Worm (Caenorhabditis elegans): ENCODE results near the gene ZK813.5.
A peak's percentile ranks its signal among the peaks of the same experiment; 100 is the strongest.

Gene ZK813.5

DNA sequence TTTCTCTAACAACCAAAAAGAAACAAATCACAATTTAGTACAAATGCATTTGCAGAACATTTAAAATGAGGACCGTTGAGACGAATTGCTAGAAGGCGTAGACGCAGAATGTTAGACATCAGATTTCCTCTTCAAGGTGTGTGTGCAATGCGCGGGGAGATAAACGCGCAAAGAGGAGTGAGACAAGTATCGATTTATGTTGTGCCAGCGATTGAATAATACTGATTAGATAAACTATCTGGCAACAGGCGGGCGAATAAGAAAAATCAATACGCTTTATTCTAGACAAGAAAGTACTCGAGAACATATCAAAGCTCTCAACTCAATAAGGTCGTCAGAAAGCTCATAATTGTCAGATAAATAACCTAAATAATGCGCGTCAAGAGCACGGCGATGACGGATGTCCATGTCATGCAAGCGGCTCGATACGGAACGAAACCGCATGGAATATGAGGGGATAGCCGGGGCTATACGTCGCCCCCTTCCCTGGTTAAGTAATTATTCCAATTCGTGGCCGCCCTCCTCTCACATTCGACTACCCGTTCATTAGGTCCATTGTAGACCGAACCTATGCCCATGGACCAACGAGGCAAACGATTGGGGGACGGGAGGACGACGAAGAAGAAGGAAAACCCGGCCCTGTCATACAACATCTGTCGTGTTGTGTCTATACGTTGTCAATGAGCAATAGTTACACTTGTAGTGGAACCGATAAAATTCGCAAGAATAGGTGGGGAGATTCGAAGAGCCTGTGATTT lies 16.2 kb upstream of the ZK813.5 start:
- TF ChIP-seq hmg-4 (GFP tag; optimal IDR thresholded peaks at IDR 0.05): peak; percentile 65
- no peak for TF ChIP-seq tbx-37 (GFP tag; conservative IDR thresholded peaks at IDR 0.05)

DNA sequence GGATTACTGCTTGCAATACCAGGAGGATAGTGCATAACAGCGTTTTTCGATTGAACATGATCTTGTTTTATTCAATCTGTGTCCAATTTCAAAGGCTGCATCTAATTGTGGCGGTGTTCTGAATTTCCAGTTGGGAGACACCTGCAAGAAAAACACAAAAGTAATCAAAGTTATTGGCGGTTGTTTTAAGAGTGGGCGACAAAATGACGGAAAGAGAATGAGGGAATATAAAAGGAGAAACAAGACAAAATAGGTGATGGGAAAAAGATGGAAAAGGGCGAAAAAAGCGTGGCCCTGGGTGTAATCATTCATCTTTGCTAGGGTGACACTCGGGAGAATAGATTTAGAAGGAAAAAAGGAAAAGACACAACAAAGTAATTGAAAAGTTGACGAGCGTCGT lies 14.8 kb upstream of the ZK813.5 start, which contains the start of the genes ZK377.15 and sax-3:
TSS of gene ZK377.15 (minus strand) at position 101 of the 400 bp plus-strand sequence.
TSS of gene sax-3 (minus strand) at position 143 of the 400 bp plus-strand sequence.
- TF ChIP-seq pes-1 (GFP tag; IDR thresholded peaks at IDR 0.05): no peak
- no peak for TF ChIP-seq ama-1 (optimal IDR thresholded peaks at IDR 0.05)

DNA sequence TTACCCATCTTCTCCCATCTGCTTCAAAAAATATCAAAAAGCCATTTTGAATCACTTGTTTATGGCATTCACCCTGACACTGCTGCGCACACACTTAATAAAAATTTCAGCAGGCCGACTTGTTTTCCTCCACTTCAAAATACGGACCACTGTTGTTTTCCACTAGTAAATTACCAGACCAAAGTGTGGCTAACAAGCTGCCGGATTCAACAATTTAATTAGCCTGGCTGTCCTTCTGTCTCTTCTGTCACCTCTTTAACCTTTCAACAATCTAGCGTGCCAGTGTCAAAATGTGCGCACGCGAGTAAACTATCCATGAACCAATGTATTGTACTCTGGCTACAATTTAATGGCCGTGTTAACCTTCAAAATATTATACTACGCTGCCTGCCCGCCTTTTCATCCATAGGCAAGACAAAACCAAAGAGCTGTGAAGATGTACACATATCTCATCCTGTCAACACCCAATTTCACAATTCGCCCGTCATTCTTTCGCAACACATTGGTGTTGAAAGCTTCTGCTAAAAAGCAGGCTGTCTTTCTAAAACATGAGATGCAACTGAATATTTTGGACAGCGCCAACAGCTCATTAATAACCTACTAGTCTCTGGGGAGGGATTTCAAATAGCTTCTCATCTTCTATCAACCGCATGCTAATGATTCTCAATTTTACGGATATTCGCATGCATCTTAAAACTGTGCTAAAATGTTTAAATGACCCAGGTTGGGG lies 13.5 kb upstream of the ZK813.5 start:
- TF ChIP-seq ceh-36 (tag; optimal IDR thresholded peaks at IDR 0.05) (no peak), flt-1 (GFP tag; IDR thresholded peaks at IDR 0.05) (no peak), hmg-4 (GFP tag; optimal IDR thresholded peaks at IDR 0.05) (no peak), hnd-1 (tag; optimal IDR thresholded peaks at IDR 0.05) (no peak), B0310.2 (tag; optimal IDR thresholded peaks at IDR 0.05) (no peak), aly-1 (tag; optimal IDR thresholded peaks at IDR 0.05) (no peak), ama-1 (optimal IDR thresholded peaks at IDR 0.05) (no peak), sea-1 (GFP tag; conservative IDR thresholded peaks at IDR 0.05) (no peak), F13C5.2 (tag; optimal IDR thresholded peaks at IDR 0.05) (no peak), hmbx-1 (tag; optimal IDR thresholded peaks at IDR 0.05) (no peak), tbx-37 (GFP tag; conservative IDR thresholded peaks at IDR 0.05) (no peak), tbx-11 (GFP tag; IDR thresholded peaks at IDR 0.05) (no peak)

ce11 chrX:3463875-3464274 lies 12.9 kb upstream of the ZK813.5 start:
- no peak for TF ChIP-seq B0310.2 (tag; optimal IDR thresholded peaks at IDR 0.05)

DNA sequence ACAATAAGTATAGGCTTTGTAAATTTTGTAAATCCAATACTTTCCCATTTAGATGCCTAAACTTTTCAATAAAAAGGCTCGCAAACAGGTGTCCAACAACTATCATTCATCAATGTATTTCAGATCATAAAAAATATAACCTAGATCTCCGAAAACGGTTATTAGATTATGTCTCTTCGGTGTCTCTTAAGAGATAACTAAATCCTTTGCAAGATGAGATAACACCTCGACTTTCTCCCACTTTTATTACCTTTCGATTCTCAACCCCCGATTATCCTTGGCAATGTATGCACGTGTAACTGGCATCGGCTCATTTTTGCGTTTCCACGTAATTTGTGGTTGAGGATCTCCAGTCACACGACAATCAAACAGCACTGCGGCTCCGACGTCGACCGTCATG lies 11.1 kb upstream of the ZK813.5 start:
- TF ChIP-seq ceh-13 (GFP tag; optimal IDR thresholded peaks at IDR 0.05) (no peak), hmg-4 (GFP tag; optimal IDR thresholded peaks at IDR 0.05) (no peak), pes-1 (GFP tag; IDR thresholded peaks at IDR 0.05) (no peak), tra-4 (tag; optimal IDR thresholded peaks at IDR 0.05) (no peak), aly-1 (tag; optimal IDR thresholded peaks at IDR 0.05) (no peak), ama-1 (optimal IDR thresholded peaks at IDR 0.05) (no peak), tbx-11 (GFP tag; IDR thresholded peaks at IDR 0.05) (no peak), sea-1 (GFP tag; conservative IDR thresholded peaks at IDR 0.05) (no peak), F13C5.2 (tag; optimal IDR thresholded peaks at IDR 0.05) (no peak), hnd-1 (tag; optimal IDR thresholded peaks at IDR 0.05) (no peak), tbx-37 (GFP tag; conservative IDR thresholded peaks at IDR 0.05) (no peak), scrt-1 (GFP tag; IDR thresholded peaks at IDR 0.05) (no peak), hmbx-1 (tag; optimal IDR thresholded peaks at IDR 0.05) (no peak), flt-1 (GFP tag; IDR thresholded peaks at IDR 0.05) (no peak), B0310.2 (tag; optimal IDR thresholded peaks at IDR 0.05) (no peak)

DNA sequence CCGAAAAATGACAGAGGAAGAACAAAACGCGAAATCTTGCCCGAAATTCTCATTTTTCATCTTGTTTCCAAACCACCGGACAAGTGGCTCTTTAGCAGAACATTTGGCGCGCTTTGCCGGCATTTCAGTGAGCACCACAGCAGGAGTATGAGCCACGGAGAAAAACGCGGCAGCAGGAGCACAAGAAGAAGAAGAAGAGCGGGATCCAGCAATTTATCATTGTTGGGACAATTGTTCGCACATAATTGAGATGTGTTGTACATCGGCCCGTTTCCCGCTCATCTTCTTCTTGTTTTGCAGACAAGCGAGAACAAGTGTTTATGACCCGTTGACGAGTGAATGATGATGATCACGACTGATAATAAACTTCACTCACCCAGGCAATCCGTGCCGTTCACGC lies 4.5 kb upstream of the ZK813.5 start:
- TF ChIP-seq hmbx-1 (tag; optimal IDR thresholded peaks at IDR 0.05): no peak
- no peak for TF ChIP-seq tbx-11 (GFP tag; IDR thresholded peaks at IDR 0.05)
- TF ChIP-seq ceh-13 (GFP tag; optimal IDR thresholded peaks at IDR 0.05): no peak
- TF ChIP-seq tra-4 (tag; optimal IDR thresholded peaks at IDR 0.05): no peak
- TF ChIP-seq scrt-1 (GFP tag; IDR thresholded peaks at IDR 0.05): no peak
- no peak for TF ChIP-seq B0310.2 (tag; optimal IDR thresholded peaks at IDR 0.05)
- no peak for TF ChIP-seq ceh-36 (tag; optimal IDR thresholded peaks at IDR 0.05)
- TF ChIP-seq tbx-37 (GFP tag; conservative IDR thresholded peaks at IDR 0.05): no peak
- no peak for TF ChIP-seq ets-7 (tag; optimal IDR thresholded peaks at IDR 0.05)
- no peak for TF ChIP-seq flt-1 (GFP tag; IDR thresholded peaks at IDR 0.05)
- TF ChIP-seq hnd-1 (tag; optimal IDR thresholded peaks at IDR 0.05): no peak

ce11 chrX:3453870-3454269 lies 2.8 kb upstream of the ZK813.5 start:
- TF ChIP-seq pes-1 (GFP tag; IDR thresholded peaks at IDR 0.05): no peak
- TF ChIP-seq tbx-37 (GFP tag; conservative IDR thresholded peaks at IDR 0.05): no peak
- TF ChIP-seq B0310.2 (tag; optimal IDR thresholded peaks at IDR 0.05): no peak
- TF ChIP-seq hnd-1 (tag; optimal IDR thresholded peaks at IDR 0.05): no peak
- no peak for TF ChIP-seq hmbx-1 (tag; optimal IDR thresholded peaks at IDR 0.05)
- TF ChIP-seq ceh-36 (tag; optimal IDR thresholded peaks at IDR 0.05): no peak
- no peak for TF ChIP-seq hmg-4 (GFP tag; optimal IDR thresholded peaks at IDR 0.05)
- no peak for TF ChIP-seq sea-1 (GFP tag; conservative IDR thresholded peaks at IDR 0.05)
- TF ChIP-seq ets-7 (tag; optimal IDR thresholded peaks at IDR 0.05): no peak
- no peak for TF ChIP-seq tbx-11 (GFP tag; IDR thresholded peaks at IDR 0.05)
- TF ChIP-seq aly-1 (tag; optimal IDR thresholded peaks at IDR 0.05): no peak
- no peak for TF ChIP-seq scrt-1 (GFP tag; IDR thresholded peaks at IDR 0.05)
- no peak for TF ChIP-seq F13C5.2 (tag; optimal IDR thresholded peaks at IDR 0.05)

DNA sequence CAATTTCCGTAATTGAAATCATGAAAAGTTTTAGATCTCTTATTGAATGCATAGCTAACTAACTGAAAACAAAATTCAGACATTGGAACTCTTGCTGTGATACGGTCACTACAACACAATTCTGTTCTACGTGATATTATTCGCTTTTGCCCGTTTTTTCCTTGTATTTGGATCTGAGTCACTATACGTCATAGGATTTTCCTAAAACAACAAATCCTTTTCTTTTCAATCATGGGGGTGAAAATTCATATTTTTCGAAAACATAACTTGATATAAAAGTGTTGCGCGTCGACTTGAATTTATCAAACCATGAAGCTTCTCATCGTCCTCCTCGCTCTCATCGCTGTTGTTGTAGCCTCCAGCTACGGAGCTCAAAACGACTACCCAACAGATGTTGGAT lies 5.0 kb downstream of the ZK813.5 start, which contains the start of gene ZK813.1:
TSS of gene ZK813.1 (plus strand) at position 301 of the 400 bp plus-strand sequence.
- TF ChIP-seq tbx-37 (GFP tag; conservative IDR thresholded peaks at IDR 0.05) (no peak), sea-1 (GFP tag; conservative IDR thresholded peaks at IDR 0.05) (no peak), F13C5.2 (tag; optimal IDR thresholded peaks at IDR 0.05) (no peak), hmg-4 (GFP tag; optimal IDR thresholded peaks at IDR 0.05) (no peak), aly-1 (tag; optimal IDR thresholded peaks at IDR 0.05) (no peak), flt-1 (GFP tag; IDR thresholded peaks at IDR 0.05) (no peak), hmbx-1 (tag; optimal IDR thresholded peaks at IDR 0.05) (no peak), pes-1 (GFP tag; IDR thresholded peaks at IDR 0.05) (no peak), tra-4 (tag; optimal IDR thresholded peaks at IDR 0.05) (no peak), scrt-1 (GFP tag; IDR thresholded peaks at IDR 0.05) (no peak), ceh-13 (GFP tag; optimal IDR thresholded peaks at IDR 0.05) (no peak)

All from whole organism, early embryonic.